Fruit fly (Drosophila melanogaster): ENCODE measurements around the gene CG7215.
A peak's percentile ranks its signal among the peaks of the same experiment; 100 is the strongest.

CG7215 gene

DNA sequence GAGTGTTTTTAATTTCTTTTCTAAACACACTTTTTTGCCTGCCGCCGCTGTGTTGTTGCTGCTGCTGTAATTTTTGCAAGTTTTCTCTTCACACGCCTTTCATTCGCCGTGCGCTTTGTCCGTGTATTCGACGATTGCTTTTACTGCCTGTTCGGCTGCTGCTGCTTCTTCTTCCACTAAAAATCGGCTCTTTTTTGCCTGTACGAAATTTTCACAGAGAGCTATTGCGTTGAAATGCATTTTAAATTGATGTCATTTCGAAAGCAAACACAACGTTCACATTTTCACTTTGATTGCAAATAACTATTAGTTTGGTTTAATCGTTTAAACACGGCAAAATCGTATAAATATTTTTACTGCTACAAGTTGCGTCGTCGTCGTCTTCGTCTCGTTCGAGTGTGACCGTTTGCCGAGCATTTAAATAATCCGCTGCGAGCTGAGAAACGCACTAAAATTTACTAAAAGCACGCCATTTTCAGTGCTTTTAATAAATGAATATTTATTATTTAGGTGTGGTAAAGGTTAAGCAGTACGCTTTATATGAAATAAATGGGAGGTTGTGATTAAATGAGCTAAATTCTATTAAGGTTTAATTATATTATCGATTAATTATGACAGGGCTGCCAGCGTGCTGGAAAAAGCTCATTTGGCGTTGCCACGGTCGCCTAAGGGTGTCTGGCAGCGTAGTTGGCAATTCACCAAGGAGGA lies 32.3 kb upstream of the CG7215 start, which contains the start of the genes Ssdp and CG7985 (continued):
- TF ChIP-seq BEAF-32 (GFP tag; optimal IDR thresholded peaks at IDR 0.05) (peak; percentile 66), HLH3B (GFP tag; IDR thresholded peaks at IDR 0.05) (no peak), CTCF (GFP tag; optimal IDR thresholded peaks at IDR 0.05) (peak; percentile 16), E2f2 (GFP tag; IDR thresholded peaks at IDR 0.05) (no peak), Deaf1 (tag; optimal IDR thresholded peaks at IDR 0.05) (peak; percentile 90), CG14860 (GFP tag; IDR thresholded peaks at IDR 0.05; ENCODE audit: partially characterized antibody) (no peak), sug (tag; optimal IDR thresholded peaks at IDR 0.05) (no peak), CG7928 (GFP tag; optimal IDR thresholded peaks at IDR 0.05) (peak; percentile 8), Xbp1 (GFP tag; optimal IDR thresholded peaks at IDR 0.05) (peak; percentile 3), CG10147 (GFP tag; optimal IDR thresholded peaks at IDR 0.05) (peak; percentile 12), sob (GFP tag; IDR thresholded peaks at IDR 0.05) (no peak), Sry-δ (GFP tag; optimal IDR thresholded peaks at IDR 0.05) (peak; percentile 27), ranshi (GFP tag; IDR thresholded peaks at IDR 0.05) (no peak), CoRest (tag; optimal IDR thresholded peaks at IDR 0.05) (peak; percentile 46), CG30020 (tag; optimal IDR thresholded peaks at IDR 0.05) (no peak), gfzf (GFP tag; optimal IDR thresholded peaks at IDR 0.05) (peak; percentile 81), usp (GFP tag; optimal IDR thresholded peaks at IDR 0.05) (no peak), klu (GFP tag; IDR thresholded peaks at IDR 0.05) (no peak), CG7357 (GFP tag; IDR thresholded peaks at IDR 0.05) (no peak), exex (tag; optimal IDR thresholded peaks at IDR 0.05) (no peak), CG8281 (tag; optimal IDR thresholded peaks at IDR 0.05) (no peak), slp2 (GFP tag; optimal IDR thresholded peaks at IDR 0.05) (no peak), CG30431 (GFP tag; optimal IDR thresholded peaks at IDR 0.05) (no peak), psq (GFP tag; optimal IDR thresholded peaks at IDR 0.05) (peak; percentile 92), Hsf (GFP tag; optimal IDR thresholded peaks at IDR 0.05) (peak; percentile 11), Hmr (GFP tag; optimal IDR thresholded peaks at IDR 0.05) (peak; percentile 54), YL-1 (GFP tag; optimal IDR thresholded peaks at IDR 0.05) (peak; percentile 42), Poxn (GFP tag; IDR thresholded peaks at IDR 0.05) (no peak), CHES-1-like (GFP tag; optimal IDR thresholded peaks at IDR 0.05) (no peak), maf-S (GFP tag; optimal IDR thresholded peaks at IDR 0.05) (no peak), Doc3 (GFP tag; IDR thresholded peaks at IDR 0.05; ENCODE audit: partially characterized antibody) (no peak), Abd-B (GFP tag; optimal IDR thresholded peaks at IDR 0.05) (peak; percentile 49), CG1603 (tag; optimal IDR thresholded peaks at IDR 0.05) (peak; percentile 27), phol (tag; optimal IDR thresholded peaks at IDR 0.05) (peak; percentile 90), rib (GFP tag; IDR thresholded peaks at IDR 0.05) (no peak), dm (GFP tag; optimal IDR thresholded peaks at IDR 0.05) (no peak), cg (GFP tag; optimal IDR thresholded peaks at IDR 0.05) (no peak), al (GFP tag; IDR thresholded peaks at IDR 0.05) (no peak), CG12659 (GFP tag; optimal IDR thresholded peaks at IDR 0.05) (peak; percentile 74), Myb (GFP tag; optimal IDR thresholded peaks at IDR 0.05) (no peak), Sin3A (optimal IDR thresholded peaks at IDR 0.05) (peak; percentile 91), Rfx (GFP tag; IDR thresholded peaks at IDR 0.05) (no peak), CG4854 (GFP tag; optimal IDR thresholded peaks at IDR 0.05) (peak; percentile 46), CG15514 (GFP tag; optimal IDR thresholded peaks at IDR 0.05) (peak; percentile 60), CG2712 (tag; optimal IDR thresholded peaks at IDR 0.05) (peak; percentile 26), Optix (GFP tag; IDR thresholded peaks at IDR 0.05) (no peak), CG7987 (GFP tag; optimal IDR thresholded peaks at IDR 0.05) (no peak)
